Fruit fly (Drosophila melanogaster): ENCODE results near the gene Gr68a.

The Gr68a gene

dm6 chr3L:11721498-11721946 is 29.6 kb upstream of the Gr68a start (continued):
- TF ChIP-seq CG11085 (GFP tag; IDR thresholded peaks at IDR 0.05) (no peak), Bteb2 (GFP tag; optimal IDR thresholded peaks at IDR 0.05) (no peak), CG11247 (GFP tag; IDR thresholded peaks at IDR 0.05) (peak; percentile 40; the same call in 1 of the 2 replicates), grau (tag; optimal IDR thresholded peaks at IDR 0.05) (peak; percentile 89), ttk (GFP tag; IDR thresholded peaks at IDR 0.05) (0 out of 2 replicates have a peak, but pooled peaks have one; percentile 16), CG17385 (GFP tag; optimal IDR thresholded peaks at IDR 0.05) (peak; percentile 11), CG7372 (GFP tag; IDR thresholded peaks at IDR 0.05) (peak; percentile 42; the same call in 1 of the 2 replicates), CG14050 (GFP tag; IDR thresholded peaks at IDR 0.05) (peak; percentile 25; the same call in 1 of the 3 replicates), Drgx (GFP tag; IDR thresholded peaks at IDR 0.05) (no peak), CG13424 (tag; optimal IDR thresholded peaks at IDR 0.05) (peak; percentile 2), Meics (GFP tag; optimal IDR thresholded peaks at IDR 0.05) (no peak), exex (tag; optimal IDR thresholded peaks at IDR 0.05) (peak; percentile 33), Xrp1 (GFP tag; IDR thresholded peaks at IDR 0.05) (peak; percentile 54; the same call in 1 of the 2 replicates), HHEX (GFP tag; optimal IDR thresholded peaks at IDR 0.05) (peak; percentile 8), sqz (GFP tag; optimal IDR thresholded peaks at IDR 0.05) (no peak), sug (tag; optimal IDR thresholded peaks at IDR 0.05) (peak; percentile 99), Hr78 (GFP tag; optimal IDR thresholded peaks at IDR 0.05) (peak in 1 of 2 experiments; percentile 58), gem (tag; optimal IDR thresholded peaks at IDR 0.05) (peak; percentile 50), row (GFP tag; IDR thresholded peaks at IDR 0.05) (peak; percentile 82), CG31388 (GFP tag; optimal IDR thresholded peaks at IDR 0.05) (no peak), Lhr (GFP tag; optimal IDR thresholded peaks at IDR 0.05) (no peak), Hmr (GFP tag; optimal IDR thresholded peaks at IDR 0.05) (peak; percentile 38), Sox102F (GFP tag; optimal IDR thresholded peaks at IDR 0.05) (peak; percentile 7), CG18599 (GFP tag; optimal IDR thresholded peaks at IDR 0.05) (peak; percentile 42), Dip3 (GFP tag; optimal IDR thresholded peaks at IDR 0.05) (peak; percentile 20), zfh1 (GFP tag; IDR thresholded peaks at IDR 0.05) (no peak; the same call in 2 of the 3 replicates), NfI (GFP tag; optimal IDR thresholded peaks at IDR 0.05) (peak; percentile 9), PHDP (tag; optimal IDR thresholded peaks at IDR 0.05) (peak; percentile 41), HmgZ (tag; optimal IDR thresholded peaks at IDR 0.05) (no peak), sob (GFP tag; IDR thresholded peaks at IDR 0.05) (0 out of 2 replicates have a peak, but pooled peaks have one; percentile 6), hkb (optimal IDR thresholded peaks at IDR 0.05) (no peak), hkb (GFP tag; IDR thresholded peaks at IDR 0.05) (0 out of 2 replicates have a peak, but pooled peaks have one; percentile 26), CG4854 (GFP tag; optimal IDR thresholded peaks at IDR 0.05) (no peak), lmd (GFP tag; IDR thresholded peaks at IDR 0.05) (peak; percentile 4; the same call in 1 of the 2 replicates), CG30403 (GFP tag; optimal IDR thresholded peaks at IDR 0.05) (peak; percentile 12), CG11695 (GFP tag; IDR thresholded peaks at IDR 0.05) (0 out of 3 replicates have a peak, but pooled peaks have one; percentile 10), zfh2 (GFP tag; optimal IDR thresholded peaks at IDR 0.05) (peak; percentile 7), jing (GFP tag; optimal IDR thresholded peaks at IDR 0.05) (no peak), Aef1 (GFP tag; IDR thresholded peaks at IDR 0.05) (peak; percentile 26; the same call in 1 of the 3 replicates), Hr39 (optimal IDR thresholded peaks at IDR 0.05) (no peak), CG2712 (tag; optimal IDR thresholded peaks at IDR 0.05) (peak; percentile 22), CG2120 (GFP tag; optimal IDR thresholded peaks at IDR 0.05) (peak; percentile 54), luna (GFP tag; optimal IDR thresholded peaks at IDR 0.05) (peak; percentile 9), slbo (GFP tag; IDR thresholded peaks at IDR 0.05) (peak; percentile 32; the same call in 1 of the 2 replicates), CG32767 (GFP tag; IDR thresholded peaks at IDR 0.05) (0 out of 2 replicates have a peak, but pooled peaks have one; percentile 8), CG9817 (tag; optimal IDR thresholded peaks at IDR 0.05) (peak; percentile 27), pzg (GFP tag; optimal IDR thresholded peaks at IDR 0.05) (no peak), CG32532 (GFP tag; IDR thresholded peaks at IDR 0.05) (peak; percentile 57), CG10209 (GFP tag; optimal IDR thresholded peaks at IDR 0.05) (peak; percentile 5), dysf (GFP tag; IDR thresholded peaks at IDR 0.05) (peak; percentile 49; the same call in 2 of the 3 replicates), toy (GFP tag; IDR thresholded peaks at IDR 0.05) (no peak)

All from whole organism, embryonic.